Fruit fly (Drosophila melanogaster): ENCODE data around the gene CG32829.

dm6 chr2L:6964022-6964434 lies 47.8 kb upstream of the CG32829 start, which contains the start of the genes sip2 and Coprox:
- TF ChIP-seq CG8478 (optimal IDR thresholded peaks at IDR 0.05) (no peak), CTCF (optimal IDR thresholded peaks at IDR 0.05) (no peak)
